Worm (Caenorhabditis elegans): ENCODE results near the gene Y51H4A.13.
A peak's percentile ranks its signal among the peaks of the same experiment; 100 is the strongest.

DNA sequence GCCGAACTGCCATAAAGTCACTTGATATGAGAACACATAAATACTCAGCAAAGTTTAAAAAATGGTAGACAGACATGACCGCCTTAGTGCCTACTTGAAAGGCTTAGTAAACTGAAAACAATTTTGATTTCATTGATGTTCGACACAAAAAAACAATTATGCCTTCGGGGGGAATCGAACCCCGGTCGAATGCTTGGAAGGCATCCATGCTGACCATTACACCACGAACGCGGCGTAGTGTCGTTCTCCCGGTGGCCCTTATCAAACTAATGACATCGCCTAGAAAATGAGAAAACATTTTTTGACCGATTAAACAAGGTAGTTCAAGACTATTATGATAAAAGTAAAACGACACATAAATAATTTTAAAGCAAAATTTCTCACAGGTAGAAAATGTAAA, 38.1 kb upstream of the Y51H4A.13 start:
- TF ChIP-seq ztf-23 (GFP tag; IDR thresholded peaks at IDR 0.05): peak; percentile 74
- no peak for TF ChIP-seq cog-1 (tag; optimal IDR thresholded peaks at IDR 0.05)
- TF ChIP-seq flt-1 (GFP tag; IDR thresholded peaks at IDR 0.05): peak; percentile 79
- peak; percentile 59; the same call in 1 of the 2 replicates for TF ChIP-seq ztf-29 (GFP tag; IDR thresholded peaks at IDR 0.05)

All from whole organism, midembryonic.